Fruit fly (Drosophila melanogaster) whole organism, embryonic: Measurements from ENCODE around the gene CG4382.
A peak's percentile ranks its signal among the peaks of the same experiment; 100 is the strongest.

ENCODE experiments used
- Abd-B ChIP-seq: fragments of 200-800 bp; sonication (Bioruptor generic); optimal IDR thresholded peaks from 2 replicates; lab custom pipeline; 2018; ENCODE audit warnings: missing biosample characterization, mild to moderate bottlenecking, missing genetic modification characterization, moderate library complexity
- Ada2b ChIP-seq: fragments of 200-800 bp; sonication (Bioruptor generic); IDR thresholded peaks from 2 replicates; pipeline ENCODE4 v1.3.6; 2022; ENCODE audit warnings: missing biosample characterization, missing genetic modification characterization
- Atf3 ChIP-seq: fragments of 200-800 bp; sonication (Bioruptor generic); optimal IDR thresholded peaks from 3 replicates; lab custom pipeline; 2016; ENCODE audit warnings: missing biosample characterization, missing genetic modification characterization
- CG1024 ChIP-seq: fragments of 200-800 bp; sonication (Bioruptor generic); IDR thresholded peaks from 2 replicates; pipeline ENCODE4 v1.3.6; 2022; ENCODE audit warnings: missing biosample characterization, missing genetic modification characterization
- CG10267 ChIP-seq: fragments of 200-800 bp; sonication (Bioruptor generic); optimal IDR thresholded peaks from 2 replicates; lab custom pipeline; 2018; ENCODE audit warnings: missing biosample characterization, mild to moderate bottlenecking, missing genetic modification characterization, moderate library complexity
- CG11695 ChIP-seq: fragments of 200-800 bp; sonication (Bioruptor generic); IDR thresholded peaks from 3 replicates; pipeline ENCODE4 v1.3.6; 2022; ENCODE audit warnings: missing biosample characterization, missing genetic modification characterization
- CG12155 ChIP-seq: fragments of 200-800 bp; sonication (Bioruptor generic); optimal IDR thresholded peaks from 3 replicates; lab custom pipeline; 2016; ENCODE audit warnings: missing biosample characterization, missing genetic modification characterization
- CG1647 ChIP-seq: fragments of 200-800 bp; sonication (Bioruptor generic); optimal IDR thresholded peaks from 3 replicates; lab custom pipeline; 2016; ENCODE audit warnings: missing biosample characterization, missing genetic modification characterization
- CG17328 ChIP-seq: fragments of 200-800 bp; sonication (Bioruptor generic); IDR thresholded peaks from 2 replicates; pipeline ENCODE4 v1.3.6; 2022; ENCODE audit warnings: missing biosample characterization, missing genetic modification characterization
- CG17361 ChIP-seq: fragments of 200-800 bp; sonication (Bioruptor generic); IDR thresholded peaks from 3 replicates; pipeline ENCODE4 v1.3.6; 2022; ENCODE audit warnings: missing biosample characterization, missing genetic modification characterization
- CG17829 ChIP-seq: fragments of 200-800 bp; optimal IDR thresholded peaks from 2 replicates; lab custom pipeline; 2019; ENCODE audit warnings: missing biosample characterization, mild to moderate bottlenecking, missing genetic modification characterization, moderate library complexity
- CG2120 ChIP-seq: fragments of 200-800 bp; sonication (Bioruptor generic); optimal IDR thresholded peaks from 3 replicates; lab custom pipeline; 2016; ENCODE audit warnings: missing biosample characterization, missing genetic modification characterization
- CG4282 ChIP-seq: fragments of 200-800 bp; sonication (Bioruptor generic); optimal IDR thresholded peaks from 2 replicates; lab custom pipeline; 2016; ENCODE audit warnings: missing biosample characterization, missing genetic modification characterization
- CG5245 ChIP-seq: fragments of 200-800 bp; sonication (Bioruptor generic); optimal IDR thresholded peaks from 3 replicates; lab custom pipeline; 2016; ENCODE audit warnings: missing biosample characterization, missing genetic modification characterization
- CG6272 ChIP-seq: fragments of 200-800 bp; sonication (Bioruptor generic); IDR thresholded peaks from 2 replicates; pipeline ENCODE4 v1.3.6; 2022; ENCODE audit warnings: missing biosample characterization, missing genetic modification characterization
- CG6689 ChIP-seq: fragments of 200-800 bp; sonication (Bioruptor generic); IDR thresholded peaks from 2 replicates; pipeline ENCODE4 v1.3.6; 2022; ENCODE audit warnings: missing biosample characterization, missing genetic modification characterization
- CG7357 ChIP-seq: fragments of 200-800 bp; sonication (Bioruptor generic); IDR thresholded peaks from 3 replicates; pipeline ENCODE4 v1.3.6; 2022; ENCODE audit warnings: missing biosample characterization, missing genetic modification characterization
- CG7745 ChIP-seq: fragments of 200-800 bp; sonication (Bioruptor generic); optimal IDR thresholded peaks from 2 replicates; lab custom pipeline; 2018; ENCODE audit warnings: missing biosample characterization, mild to moderate bottlenecking, missing genetic modification characterization, moderate library complexity
- CG9609 ChIP-seq: fragments of 200-800 bp; sonication (Bioruptor generic); optimal IDR thresholded peaks from 3 replicates; lab custom pipeline; 2016; ENCODE audit warnings: missing biosample characterization, missing genetic modification characterization
- Camta ChIP-seq: fragments of 200-800 bp; sonication (Bioruptor generic); optimal IDR thresholded peaks from 2 replicates; lab custom pipeline; 2016; ENCODE audit warnings: missing biosample characterization, missing genetic modification characterization
- D ChIP-seq, 2 experiments: fragments of 200-800 bp in 1 of 2; fragments of >200 bp in 1 of 2; sonication (Bioruptor generic) in 1 of 2; optimal IDR thresholded peaks; 2 replicates in 1 of 2; 3 replicates in 1 of 2; lab custom pipeline; 2017; ENCODE audit warnings: mild to moderate bottlenecking in 1 of 2, missing biosample characterization in 1 of 2, missing genetic modification characterization in 1 of 2, missing genetic modification reagents in 1 of 2
- GATAe ChIP-seq: fragments of 200-800 bp; sonication (Bioruptor generic); conservative IDR thresholded peaks from 2 replicates; pipeline ENCODE4 v1.3.6; 2022; ENCODE audit warnings: missing biosample characterization, missing genetic modification characterization
- Gsc ChIP-seq: fragments of 200-800 bp; sonication (Bioruptor generic); IDR thresholded peaks from 2 replicates; pipeline ENCODE4 v1.3.6; 2022; ENCODE audit warnings: missing biosample characterization, missing genetic modification characterization
- H15 ChIP-seq: fragments of 200-800 bp; sonication (Bioruptor generic); IDR thresholded peaks from 3 replicates; pipeline ENCODE4 v1.3.6; 2022; ENCODE audit warnings: missing biosample characterization, missing genetic modification characterization
- HmgZ ChIP-seq: fragments of 200-800 bp; sonication (Bioruptor generic); optimal IDR thresholded peaks from 2 replicates; lab custom pipeline; 2018; ENCODE audit warnings: missing biosample characterization, mild to moderate bottlenecking, missing genetic modification characterization
- Lpt ChIP-seq: fragments of >200 bp; optimal IDR thresholded peaks from 2 replicates; lab custom pipeline; 2018; ENCODE audit warnings: missing biosample characterization, missing genetic modification characterization
- NFAT ChIP-seq: fragments of 200-800 bp; sonication (Bioruptor generic); IDR thresholded peaks from 2 replicates; pipeline ENCODE4 v1.3.6; 2022; ENCODE audit warnings: missing biosample characterization, missing genetic modification characterization
- Rx ChIP-seq: fragments of 200-800 bp; sonication (Bioruptor generic); IDR thresholded peaks from 2 replicates; pipeline ENCODE4 v1.3.6; 2022; ENCODE audit warnings: missing biosample characterization, missing genetic modification characterization
- Sin3A ChIP-seq: fragments of >200 bp; optimal IDR thresholded peaks from 2 replicates; lab custom pipeline; 2018
- Six4 ChIP-seq: fragments of 200-800 bp; sonication (Bioruptor generic); optimal IDR thresholded peaks from 2 replicates; lab custom pipeline; 2016; ENCODE audit warnings: missing biosample characterization, missing genetic modification characterization
- Sry-β ChIP-seq: fragments of 200-800 bp; sonication (Bioruptor generic); optimal IDR thresholded peaks from 2 replicates; lab custom pipeline; 2018; ENCODE audit warnings: missing biosample characterization, mild to moderate bottlenecking, missing genetic modification characterization, moderate library complexity
- Stat92E ChIP-seq, 3 experiments: fragments of >200 bp in 2 of 3; fragments of 200-800 bp in 1 of 3; sonication (Bioruptor generic) in 1 of 3; optimal IDR thresholded peaks; 2 replicates each; lab custom pipeline; 2017 to 2019; ENCODE audit warnings: missing biosample characterization in 3 of 3, missing genetic modification characterization in 3 of 3, mild to moderate bottlenecking in 1 of 3, moderate library complexity in 1 of 3
- aop ChIP-seq: fragments of 200-800 bp; sonication (Bioruptor generic); IDR thresholded peaks from 2 replicates; pipeline ENCODE4 v1.3.6; 2022; ENCODE audit warnings: missing biosample characterization, missing genetic modification characterization
- chinmo ChIP-seq: fragments of 200-800 bp; sonication (Bioruptor generic); IDR thresholded peaks from 4 replicates; pipeline ENCODE4 v1.3.6; 2022; ENCODE audit warnings: missing biosample characterization, missing genetic modification characterization; ENCODE audit not compliant: partially characterized antibody
- chn ChIP-seq: fragments of 200-800 bp; sonication (Bioruptor generic); optimal IDR thresholded peaks from 2 replicates; lab custom pipeline; 2016; ENCODE audit warnings: missing biosample characterization, missing genetic modification characterization
- corto ChIP-seq: fragments of 200-800 bp; sonication (Bioruptor generic); optimal IDR thresholded peaks from 2 replicates; lab custom pipeline; 2016; ENCODE audit warnings: missing biosample characterization, mild to moderate bottlenecking, missing genetic modification characterization, moderate library complexity
- dm ChIP-seq: fragments of 200-800 bp; sonication (Bioruptor generic); optimal IDR thresholded peaks from 3 replicates; lab custom pipeline; 2016; ENCODE audit warnings: missing biosample characterization, missing genetic modification characterization
- fd3F ChIP-seq: fragments of 200-800 bp; sonication (Bioruptor generic); optimal IDR thresholded peaks from 2 replicates; lab custom pipeline; 2018; ENCODE audit warnings: missing biosample characterization, mild to moderate bottlenecking, missing genetic modification characterization, moderate library complexity
- fd64A ChIP-seq: fragments of 200-800 bp; sonication (Bioruptor generic); optimal IDR thresholded peaks from 3 replicates; lab custom pipeline; 2018; ENCODE audit warnings: missing biosample characterization, mild to moderate bottlenecking, missing genetic modification characterization
- ind ChIP-seq: fragments of 200-800 bp; sonication (Bioruptor generic); optimal IDR thresholded peaks from 3 replicates; lab custom pipeline; 2016; ENCODE audit warnings: missing biosample characterization, missing genetic modification characterization
- jigr1 ChIP-seq: fragments of 200-800 bp; sonication (Bioruptor generic); IDR thresholded peaks from 3 replicates; pipeline ENCODE4 v1.3.6; 2022; ENCODE audit warnings: missing biosample characterization, missing genetic modification characterization
- peb ChIP-seq: fragments of 200-800 bp; sonication (Bioruptor generic); IDR thresholded peaks from 2 replicates; pipeline ENCODE4 v1.3.6; 2022; ENCODE audit warnings: missing biosample characterization, missing genetic modification characterization
- phol ChIP-seq: fragments of 200-800 bp; sonication (Bioruptor generic); optimal IDR thresholded peaks from 3 replicates; lab custom pipeline; 2018; ENCODE audit warnings: missing biosample characterization, mild to moderate bottlenecking, missing genetic modification characterization, moderate library complexity
- psq ChIP-seq: fragments of 200-800 bp; sonication (Bioruptor generic); optimal IDR thresholded peaks from 2 replicates; lab custom pipeline; 2017; ENCODE audit warnings: missing biosample characterization, missing genetic modification characterization
- sens-2 ChIP-seq: fragments of 200-800 bp; sonication (Bioruptor generic); IDR thresholded peaks from 2 replicates; pipeline ENCODE4 v1.3.6; 2022; ENCODE audit warnings: missing biosample characterization, missing genetic modification characterization
- sqz ChIP-seq: fragments of 200-800 bp; sonication (Bioruptor generic); optimal IDR thresholded peaks from 3 replicates; lab custom pipeline; 2018; ENCODE audit warnings: missing biosample characterization, mild to moderate bottlenecking, missing genetic modification characterization
- tgo ChIP-seq: fragments of 200-800 bp; sonication (Bioruptor generic); IDR thresholded peaks from 3 replicates; pipeline ENCODE4 v1.3.6; 2022; ENCODE audit warnings: missing biosample characterization, missing genetic modification characterization
- unc-4 ChIP-seq: fragments of 200-800 bp; sonication (Bioruptor generic); IDR thresholded peaks from 2 replicates; pipeline ENCODE4 v1.3.6; 2022; ENCODE audit warnings: missing biosample characterization, missing genetic modification characterization; ENCODE audit not compliant: partially characterized antibody
- usp ChIP-seq: fragments of >200 bp; optimal IDR thresholded peaks from 2 replicates; lab custom pipeline; 2017; ENCODE audit warnings: missing biosample characterization, missing genetic modification characterization
- yki ChIP-seq: fragments of >200 bp; optimal IDR thresholded peaks from 3 replicates; lab custom pipeline; 2018
- zen ChIP-seq: fragments of 200-800 bp; sonication (Bioruptor generic); optimal IDR thresholded peaks from 3 replicates; lab custom pipeline; 2018; ENCODE audit warnings: missing biosample characterization, mild to moderate bottlenecking, missing genetic modification characterization, moderate library complexity

CG4382 gene

DNA sequence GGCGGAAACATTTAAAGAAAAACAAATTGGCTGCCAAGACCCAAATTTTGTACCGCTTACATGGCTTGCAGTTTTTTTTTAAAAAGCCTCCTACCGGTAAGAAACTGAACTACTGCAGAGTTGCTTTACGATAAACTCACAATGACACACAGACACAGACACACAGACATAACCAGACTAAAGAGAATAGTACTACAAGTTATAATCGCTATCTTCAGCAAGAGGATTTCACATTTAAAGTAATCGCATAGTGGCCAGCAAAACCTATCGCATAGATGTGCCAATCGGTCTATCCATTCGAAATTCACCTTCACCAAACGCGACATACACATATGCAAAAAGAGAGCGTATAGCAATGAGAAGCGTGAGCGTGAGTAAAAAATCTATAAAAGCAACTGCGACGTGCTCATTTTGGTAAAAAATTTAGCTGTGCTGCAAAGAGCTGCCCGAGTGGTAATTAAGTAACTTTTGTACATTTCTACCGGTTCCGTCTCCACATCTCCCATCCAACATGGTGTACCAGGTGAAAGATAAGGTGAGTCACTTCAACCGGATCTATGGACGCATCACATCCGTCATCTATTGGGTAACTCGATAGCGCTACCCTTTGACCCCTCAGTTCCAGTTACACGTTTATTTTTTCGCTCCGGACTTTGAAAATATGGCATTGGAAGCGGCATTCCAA is 12.5 kb upstream of the CG4382 start, which contains the start of gene Trx2 (continued):
- TF ChIP-seq usp (GFP tag; lab: Kevin White, UChicago) (no peak), D (optimal IDR thresholded peaks at IDR 0.05; lab: Kevin White, UChicago) (no peak), D (GFP tag; optimal IDR thresholded peaks at IDR 0.05; lab: Kevin White, UChicago) (no peak), chn (GFP tag; lab: Kevin White, UChicago) (no peak), aop (GFP tag; lab: Robert Waterston, UW) (0 out of 2 replicates have a peak, but pooled peaks have one; percentile 42), NFAT (GFP tag; lab: Robert Waterston, UW) (peak; percentile 63), CG12155 (GFP tag; lab: Kevin White, UChicago) (no peak), dm (no peak), CG6272 (no peak), CG6689 (GFP tag; lab: Robert Waterston, UW) (0 out of 2 replicates have a peak, but pooled peaks have one; percentile 6), yki (peak; percentile 8), Six4 (GFP tag; lab: Kevin White, UChicago) (no peak), CG11695 (GFP tag; lab: Robert Waterston, UW) (no peak), CG9609 (GFP tag; lab: Kevin White, UChicago) (no peak), CG5245 (GFP tag; lab: Kevin White, UChicago) (no peak), CG2120 (GFP tag; lab: Kevin White, UChicago) (peak; percentile 2), Gsc (no peak), CG17361 (no peak), corto (GFP tag; lab: Kevin White, UChicago) (no peak), zen (tag; lab: Kevin White, UChicago) (no peak), tgo (GFP tag; lab: Robert Waterston, UW) (no peak), jigr1 (GFP tag; lab: Robert Waterston, UW) (no peak), Ada2b (GFP tag; lab: Robert Waterston, UW) (no peak), CG17328 (GFP tag; lab: Robert Waterston, UW) (no peak), psq (GFP tag; lab: Kevin White, UChicago) (no peak), chinmo (peak; percentile 84; the same call in 3 of the 4 replicates), ind (GFP tag; lab: Kevin White, UChicago) (no peak), Abd-B (GFP tag; lab: Kevin White, UChicago) (no peak), fd64A (peak; percentile 1), CG7745 (peak; percentile 58), Rx (no peak), fd3F (no peak), Stat92E (GFP tag; optimal IDR thresholded peaks at IDR 0.05; lab: Kevin White, UChicago) (no peak), unc-4 (0 out of 2 replicates have a peak, but pooled peaks have one; percentile 28), Lpt (no peak), Sin3A (peak; percentile 49), phol (tag; lab: Kevin White, UChicago) (no peak), CG4282 (GFP tag; lab: Kevin White, UChicago) (no peak), Sry-β (GFP tag; lab: Kevin White, UChicago) (no peak), CG1647 (GFP tag; lab: Kevin White, UChicago) (no peak), GATAe (GFP tag; lab: Robert Waterston, UW) (no peak), CG1024 (GFP tag; lab: Robert Waterston, UW) (no peak), CG17829 (tag; lab: Kevin White, UChicago) (peak; percentile 84), sqz (GFP tag; lab: Kevin White, UChicago) (peak; percentile 48), Camta (GFP tag; lab: Kevin White, UChicago) (no peak), HmgZ (tag; lab: Kevin White, UChicago) (peak; percentile 12), CG10267 (tag; lab: Kevin White, UChicago) (no peak), CG7357 (no peak), H15 (GFP tag; lab: Robert Waterston, UW) (no peak), sens-2 (no peak), peb (GFP tag; lab: Robert Waterston, UW) (no peak), Atf3 (GFP tag; lab: Kevin White, UChicago) (no peak)
